Fruit fly (Drosophila melanogaster) whole organism, embryonic: ENCODE measurements around the gene miple1.
A peak's percentile ranks its signal among the peaks of the same experiment; 100 is the strongest.

Experiments used
- BtbVII ChIP-seq: fragments of 200-800 bp; sonication (Bioruptor generic); optimal IDR thresholded peaks from 3 replicates; lab custom pipeline; 2017; ENCODE audit warnings: missing biosample characterization, mild to moderate bottlenecking, missing genetic modification characterization
- CG10147 ChIP-seq: fragments of 200-800 bp; sonication (Bioruptor generic); optimal IDR thresholded peaks from 2 replicates; lab custom pipeline; 2019; ENCODE audit warnings: missing biosample characterization, mild to moderate bottlenecking, missing genetic modification characterization, moderate library complexity
- CG10267 ChIP-seq: fragments of 200-800 bp; sonication (Bioruptor generic); optimal IDR thresholded peaks from 2 replicates; lab custom pipeline; 2018; ENCODE audit warnings: missing biosample characterization, mild to moderate bottlenecking, missing genetic modification characterization, moderate library complexity
- CG10366 ChIP-seq: fragments of 200-800 bp; sonication (Bioruptor generic); IDR thresholded peaks from 2 replicates; pipeline ENCODE4 v1.3.6; 2022; ENCODE audit warnings: missing biosample characterization, missing genetic modification characterization
- CG10959 ChIP-seq: fragments of 200-800 bp; sonication (Bioruptor generic); IDR thresholded peaks from 2 replicates; pipeline ENCODE4 v1.3.6; 2022; ENCODE audit warnings: missing biosample characterization, missing genetic modification characterization
- CG12299 ChIP-seq: fragments of 200-800 bp; sonication (Bioruptor generic); optimal IDR thresholded peaks from 2 replicates; lab custom pipeline; 2018; ENCODE audit warnings: missing biosample characterization, mild to moderate bottlenecking, missing genetic modification characterization
- CG12744 ChIP-seq: fragments of 200-800 bp; sonication (Bioruptor generic); optimal IDR thresholded peaks from 2 replicates; lab custom pipeline; 2016; ENCODE audit warnings: missing biosample characterization, missing genetic modification characterization
- CG13775 ChIP-seq: fragments of 200-800 bp; sonication (Bioruptor generic); optimal IDR thresholded peaks from 3 replicates; lab custom pipeline; 2017; ENCODE audit warnings: missing biosample characterization, mild to moderate bottlenecking, missing genetic modification characterization
- CG17186 ChIP-seq: fragments of 200-800 bp; sonication (Bioruptor generic); optimal IDR thresholded peaks from 3 replicates; lab custom pipeline; 2017; ENCODE audit warnings: missing biosample characterization, missing genetic modification reagents, missing genetic modification characterization
- CG18262 ChIP-seq: fragments of 200-800 bp; optimal IDR thresholded peaks from 3 replicates; lab custom pipeline; 2019; ENCODE audit warnings: missing biosample characterization, mild to moderate bottlenecking, missing genetic modification characterization, moderate library complexity
- CG3281 ChIP-seq: fragments of 200-800 bp; sonication (Bioruptor generic); optimal IDR thresholded peaks from 3 replicates; lab custom pipeline; 2017; ENCODE audit warnings: missing biosample characterization, mild to moderate bottlenecking, missing genetic modification characterization
- CG3407 ChIP-seq: fragments of 200-800 bp; sonication (Bioruptor generic); optimal IDR thresholded peaks from 2 replicates; lab custom pipeline; 2018; ENCODE audit warnings: missing biosample characterization, mild to moderate bottlenecking, missing genetic modification characterization
- CG34224 ChIP-seq: fragments of 200-800 bp; sonication (Bioruptor generic); IDR thresholded peaks from 3 replicates; pipeline ENCODE4 v1.3.6; 2022; ENCODE audit warnings: missing biosample characterization, missing genetic modification characterization; ENCODE audit not compliant: partially characterized antibody
- CG7745 ChIP-seq: fragments of 200-800 bp; sonication (Bioruptor generic); optimal IDR thresholded peaks from 2 replicates; lab custom pipeline; 2018; ENCODE audit warnings: missing biosample characterization, mild to moderate bottlenecking, missing genetic modification characterization, moderate library complexity
- CG8924 ChIP-seq: fragments of 200-800 bp; optimal IDR thresholded peaks from 3 replicates; lab custom pipeline; 2019; ENCODE audit warnings: missing biosample characterization, mild to moderate bottlenecking, missing genetic modification characterization, moderate library complexity
- Camta ChIP-seq: fragments of 200-800 bp; sonication (Bioruptor generic); optimal IDR thresholded peaks from 2 replicates; lab custom pipeline; 2016; ENCODE audit warnings: missing biosample characterization, missing genetic modification characterization
- CrebB ChIP-seq: fragments of 200-800 bp; sonication (Bioruptor generic); optimal IDR thresholded peaks from 3 replicates; lab custom pipeline; 2018; ENCODE audit warnings: missing biosample characterization, mild to moderate bottlenecking, missing genetic modification characterization
- Dad ChIP-seq: fragments of 200-800 bp; sonication (Bioruptor generic); optimal IDR thresholded peaks from 3 replicates; lab custom pipeline; 2016; ENCODE audit warnings: missing biosample characterization, missing genetic modification characterization
- E2f1 ChIP-seq: fragments of 200-800 bp; sonication (Bioruptor generic); IDR thresholded peaks from 2 replicates; pipeline ENCODE4 v1.3.6; 2022; ENCODE audit warnings: missing biosample characterization, missing genetic modification characterization
- Fer1 ChIP-seq: fragments of 200-800 bp; sonication (Bioruptor generic); optimal IDR thresholded peaks from 2 replicates; lab custom pipeline; 2017; ENCODE audit warnings: missing biosample characterization, mild to moderate bottlenecking, missing genetic modification characterization
- H2.0 ChIP-seq: fragments of 200-800 bp; sonication (Bioruptor generic); IDR thresholded peaks from 2 replicates; pipeline ENCODE4 v1.3.6; 2022; ENCODE audit warnings: missing biosample characterization, missing genetic modification characterization
- HLHmδ ChIP-seq: fragments of 200-800 bp; sonication (Bioruptor generic); optimal IDR thresholded peaks from 2 replicates; lab custom pipeline; 2018; ENCODE audit warnings: missing biosample characterization, mild to moderate bottlenecking, missing genetic modification characterization, moderate library complexity
- Med ChIP-seq: fragments of 200-800 bp; sonication (Bioruptor generic); peaks from one replicate; lab custom pipeline; 2016; ENCODE audit warnings: missing biosample characterization, missing genetic modification characterization, mild to moderate bottlenecking, inconsistent platforms, moderate library complexity
- Sin3A ChIP-seq: fragments of >200 bp; optimal IDR thresholded peaks from 2 replicates; lab custom pipeline; 2018
- Sry-δ ChIP-seq: fragments of 200-800 bp; sonication (Bioruptor generic); optimal IDR thresholded peaks from 2 replicates; lab custom pipeline; 2016; ENCODE audit warnings: missing biosample characterization, missing genetic modification characterization
- Stat92E ChIP-seq, 3 experiments: fragments of >200 bp in 2 of 3; fragments of 200-800 bp in 1 of 3; sonication (Bioruptor generic) in 1 of 3; optimal IDR thresholded peaks; 2 replicates each; lab custom pipeline; 2017 to 2019; ENCODE audit warnings: missing biosample characterization in 3 of 3, missing genetic modification characterization in 3 of 3, mild to moderate bottlenecking in 1 of 3, moderate library complexity in 1 of 3
- Tbp ChIP-seq: fragments of >200 bp; optimal IDR thresholded peaks from 2 replicates; lab custom pipeline; 2018; ENCODE audit warnings: missing biosample characterization, missing genetic modification characterization
- al ChIP-seq: fragments of 200-800 bp; sonication (Bioruptor generic); IDR thresholded peaks from 2 replicates; pipeline ENCODE4 v1.3.6; 2022; ENCODE audit warnings: missing biosample characterization, missing genetic modification characterization
- crc ChIP-seq: fragments of 200-800 bp; sonication (Bioruptor generic); optimal IDR thresholded peaks from 2 replicates; lab custom pipeline; 2016; ENCODE audit warnings: missing biosample characterization, missing genetic modification characterization
- cwo ChIP-seq: fragments of 200-800 bp; sonication (Bioruptor generic); optimal IDR thresholded peaks from 3 replicates; lab custom pipeline; 2017; ENCODE audit warnings: missing biosample characterization, missing genetic modification characterization, mild to moderate bottlenecking, moderate library complexity, missing genetic modification reagents
- gcm2 ChIP-seq: fragments of 200-800 bp; sonication (Bioruptor generic); optimal IDR thresholded peaks from 2 replicates; lab custom pipeline; 2016; ENCODE audit warnings: missing biosample characterization, missing genetic modification characterization
- ham ChIP-seq: fragments of 200-800 bp; sonication (Bioruptor generic); IDR thresholded peaks from 2 replicates; pipeline ENCODE4 v1.3.6; 2022; ENCODE audit warnings: missing biosample characterization, missing genetic modification characterization
- hbn ChIP-seq: fragments of 200-800 bp; sonication (Bioruptor generic); IDR thresholded peaks from 2 replicates; pipeline ENCODE4 v1.3.6; 2022; ENCODE audit warnings: missing biosample characterization, missing genetic modification characterization; ENCODE audit not compliant: partially characterized antibody
- jigr1 ChIP-seq: fragments of 200-800 bp; sonication (Bioruptor generic); IDR thresholded peaks from 3 replicates; pipeline ENCODE4 v1.3.6; 2022; ENCODE audit warnings: missing biosample characterization, missing genetic modification characterization
- ken ChIP-seq: fragments of 200-800 bp; sonication (Bioruptor generic); IDR thresholded peaks from 3 replicates; pipeline ENCODE4 v1.3.6; 2022; ENCODE audit warnings: missing biosample characterization, missing genetic modification characterization
- lbe ChIP-seq: fragments of 200-800 bp; sonication (Bioruptor generic); optimal IDR thresholded peaks from 2 replicates; lab custom pipeline; 2016; ENCODE audit warnings: missing biosample characterization, mild to moderate bottlenecking, missing genetic modification characterization
- nerfin-1 ChIP-seq: fragments of 200-800 bp; sonication (Bioruptor generic); optimal IDR thresholded peaks from 3 replicates; lab custom pipeline; 2019; ENCODE audit warnings: missing biosample characterization, mild to moderate bottlenecking, missing genetic modification characterization, moderate library complexity
- nom ChIP-seq: fragments of 200-800 bp; sonication (Bioruptor generic); optimal IDR thresholded peaks from 2 replicates; lab custom pipeline; 2017; ENCODE audit warnings: missing biosample characterization, missing genetic modification characterization, mild to moderate bottlenecking, moderate library complexity, missing genetic modification reagents
- onecut ChIP-seq: fragments of 200-800 bp; sonication (Bioruptor generic); IDR thresholded peaks from 2 replicates; pipeline ENCODE4 v1.3.6; 2022; ENCODE audit warnings: missing biosample characterization, missing genetic modification characterization
- phol ChIP-seq: fragments of 200-800 bp; sonication (Bioruptor generic); optimal IDR thresholded peaks from 3 replicates; lab custom pipeline; 2018; ENCODE audit warnings: missing biosample characterization, mild to moderate bottlenecking, missing genetic modification characterization, moderate library complexity
- salm ChIP-seq: fragments of 200-800 bp; sonication (Bioruptor generic); optimal IDR thresholded peaks from 2 replicates; lab custom pipeline; 2018; ENCODE audit warnings: missing biosample characterization, mild to moderate bottlenecking, missing genetic modification characterization
- seq ChIP-seq: fragments of 200-800 bp; sonication (Bioruptor generic); IDR thresholded peaks from 2 replicates; pipeline ENCODE4 v1.3.6; 2022; ENCODE audit warnings: missing biosample characterization, missing genetic modification characterization
- sima ChIP-seq: fragments of 200-800 bp; sonication (Bioruptor generic); optimal IDR thresholded peaks from 2 replicates; lab custom pipeline; 2016; ENCODE audit warnings: missing biosample characterization, missing genetic modification characterization
- sna ChIP-seq: fragments of 200-800 bp; sonication (Bioruptor generic); IDR thresholded peaks from 2 replicates; pipeline ENCODE4 v1.3.6; 2022; ENCODE audit warnings: missing biosample characterization, missing genetic modification characterization; ENCODE audit not compliant: partially characterized antibody
- tna ChIP-seq: fragments of 200-800 bp; sonication (Bioruptor generic); IDR thresholded peaks from 2 replicates; pipeline ENCODE4 v1.3.6; 2022; ENCODE audit warnings: missing biosample characterization, missing genetic modification characterization; ENCODE audit not compliant: partially characterized antibody
- trh ChIP-seq: fragments of 200-800 bp; sonication (Bioruptor generic); optimal IDR thresholded peaks from 2 replicates; lab custom pipeline; 2016; ENCODE audit warnings: missing biosample characterization, missing genetic modification characterization
- unc-4 ChIP-seq: fragments of 200-800 bp; sonication (Bioruptor generic); IDR thresholded peaks from 2 replicates; pipeline ENCODE4 v1.3.6; 2022; ENCODE audit warnings: missing biosample characterization, missing genetic modification characterization; ENCODE audit not compliant: partially characterized antibody

miple1 gene

dm6 chr3L:224004-224951, 42.8 kb upstream of the miple1 start (continued):
- TF ChIP-seq seq (GFP tag; lab: Robert Waterston, UW) (peak; percentile 43; the same call in 1 of the 2 replicates), CG3407 (GFP tag; lab: Kevin White, UChicago) (no peak), CG10267 (tag; lab: Kevin White, UChicago) (no peak), salm (tag; lab: Kevin White, UChicago) (peak; percentile 3), Dad (no peak), onecut (GFP tag; lab: Robert Waterston, UW) (peak; percentile 3; the same call in 1 of the 2 replicates), nom (GFP tag; lab: Kevin White, UChicago) (peak; percentile 78), Sry-δ (GFP tag; lab: Kevin White, UChicago) (no peak), jigr1 (GFP tag; lab: Robert Waterston, UW) (no peak), al (GFP tag; lab: Robert Waterston, UW) (no peak), CG34224 (GFP tag; lab: Robert Waterston, UW) (no peak), Stat92E (GFP tag; optimal IDR thresholded peaks at IDR 0.05; lab: Kevin White, UChicago) (peak in 1 of 3 experiments; percentile 10), Tbp (peak; percentile 82), Sin3A (lab: Kevin White, UChicago) (no peak), trh (GFP tag; lab: Kevin White, UChicago) (no peak), CG10959 (GFP tag; lab: Robert Waterston, UW) (peak; percentile 9; the same call in 1 of the 2 replicates), sima (GFP tag; lab: Kevin White, UChicago) (no peak), E2f1 (GFP tag; lab: Robert Waterston, UW) (no peak; the same call in 1 of the 2 replicates), Med (GFP tag; lab: Kevin White, UChicago) (peak; percentile 85), tna (0 out of 2 replicates have a peak, but pooled peaks have one; percentile 11), gcm2 (GFP tag; lab: Kevin White, UChicago) (no peak), CG7745 (tag; lab: Kevin White, UChicago) (no peak), ken (GFP tag; lab: Robert Waterston, UW) (peak; percentile 9; the same call in 2 of the 3 replicates), crc (no peak), CG3281 (no peak), nerfin-1 (tag; lab: Kevin White, UChicago) (no peak), CG10366 (GFP tag; lab: Robert Waterston, UW) (no peak), sna (GFP tag; lab: Robert Waterston, UW) (no peak), BtbVII (GFP tag; lab: Kevin White, UChicago) (peak; percentile 6), ham (GFP tag; lab: Robert Waterston, UW) (no peak; the same call in 1 of the 2 replicates), CG12744 (GFP tag; lab: Kevin White, UChicago) (peak; percentile 32), phol (peak; percentile 97), Fer1 (GFP tag; lab: Kevin White, UChicago) (no peak), CG13775 (GFP tag; lab: Kevin White, UChicago) (peak; percentile 29), lbe (GFP tag; lab: Kevin White, UChicago) (peak; percentile 4), CG8924 (tag; lab: Kevin White, UChicago) (peak; percentile 81), hbn (GFP tag; lab: Robert Waterston, UW) (no peak), CG10147 (GFP tag; lab: Kevin White, UChicago) (no peak), H2.0 (0 out of 2 replicates have a peak, but pooled peaks have one; percentile 10), unc-4 (GFP tag; lab: Robert Waterston, UW) (no peak), CG12299 (tag; lab: Kevin White, UChicago) (no peak), CrebB (tag; lab: Kevin White, UChicago) (peak; percentile 1), CG17186 (GFP tag; lab: Kevin White, UChicago) (no peak), Camta (GFP tag; lab: Kevin White, UChicago) (no peak), HLHmδ (GFP tag; lab: Kevin White, UChicago) (peak; percentile 74), cwo (no peak), CG18262 (tag; lab: Kevin White, UChicago) (no peak)
